Worm (Caenorhabditis elegans) whole organism, L2 larva: Measurements from ENCODE around the gene ZK180.7.

Source experiments
- aly-2 ChIP-seq: fragments of 150-350 bp; optimal IDR thresholded peaks from 2 replicates; lab custom pipeline; 2014; ENCODE audit warnings: missing biosample characterization, missing genetic modification characterization
- ama-1 ChIP-seq: fragments of 150-350 bp; optimal IDR thresholded peaks from 2 replicates; lab custom pipeline; 2018; ENCODE audit warnings: inconsistent platforms
- ceh-16 ChIP-seq: fragments of 150-350 bp; optimal IDR thresholded peaks from 2 replicates; lab custom pipeline; 2014; ENCODE audit warnings: missing biosample characterization, missing genetic modification characterization
- ceh-82 ChIP-seq: fragments of 150-350 bp; optimal IDR thresholded peaks from 2 replicates; lab custom pipeline; 2014; ENCODE audit warnings: missing biosample characterization, missing genetic modification characterization
- elt-3 ChIP-seq: sonication (generic microtip); optimal IDR thresholded peaks from 2 replicates; lab custom pipeline; 2017; ENCODE audit warnings: missing biosample characterization, missing genetic modification characterization
- fos-1 ChIP-seq: fragments of 150-350 bp; optimal IDR thresholded peaks from 2 replicates; lab custom pipeline; 2014; ENCODE audit warnings: missing biosample characterization, missing genetic modification characterization
- lin-11 ChIP-seq: fragments of 150-350 bp; sonication (generic microtip); optimal IDR thresholded peaks from 2 replicates; lab custom pipeline; 2014; ENCODE audit warnings: missing biosample characterization, missing genetic modification characterization, inconsistent platforms, mixed read lengths
- lin-39 ChIP-seq: fragments of 150-350 bp; optimal IDR thresholded peaks from 2 replicates; lab custom pipeline; 2014; ENCODE audit warnings: missing biosample characterization, missing genetic modification reagents, missing genetic modification characterization
- lsy-2 ChIP-seq, 2 experiments: fragments of 150-350 bp in 1 of 2; sonication (generic microtip) in 1 of 2; optimal IDR thresholded peaks; 2 replicates each; lab custom pipeline; 2014 to 2017; ENCODE audit warnings: missing biosample characterization in 2 of 2, missing genetic modification characterization in 2 of 2
- nhr-10 ChIP-seq: sonication (generic microtip); optimal IDR thresholded peaks from 2 replicates; lab custom pipeline; 2017; ENCODE audit warnings: missing biosample characterization, missing genetic modification characterization
- nhr-12 ChIP-seq: fragments of 150-350 bp; optimal IDR thresholded peaks from 2 replicates; lab custom pipeline; 2014; ENCODE audit warnings: missing biosample characterization, missing genetic modification characterization
- nhr-23 ChIP-seq: fragments of 150-350 bp; optimal IDR thresholded peaks from 2 replicates; lab custom pipeline; 2014; ENCODE audit warnings: missing biosample characterization, missing genetic modification reagents, missing genetic modification characterization
- peb-1 ChIP-seq: fragments of 150-350 bp; optimal IDR thresholded peaks from 2 replicates; lab custom pipeline; 2014; ENCODE audit warnings: missing biosample characterization, missing genetic modification characterization
- sem-4 ChIP-seq: fragments of 150-350 bp; optimal IDR thresholded peaks from 2 replicates; lab custom pipeline; 2014; ENCODE audit warnings: missing biosample characterization, missing genetic modification reagents, missing genetic modification characterization

ce11 chrIV:4468046-4468727 is 22.2 kb upstream of the ZK180.7 start:
- TF ChIP-seq fos-1 (tag; lab: Kevin White, UChicago), result no peak
- peak in 1 of 2 experiments; percentile 37 for TF ChIP-seq lsy-2 (tag; optimal IDR thresholded peaks at IDR 0.05; lab: Kevin White, UChicago)
- TF ChIP-seq nhr-10, result no peak
- TF ChIP-seq ama-1 (lab: Kevin White, UChicago), result peak; percentile 97
- TF ChIP-seq nhr-23 (tag; lab: Kevin White, UChicago), result no peak
- TF ChIP-seq lin-11 (tag; lab: Kevin White, UChicago), result no peak
- TF ChIP-seq ceh-16 (tag; lab: Kevin White, UChicago), result no peak
- no peak for TF ChIP-seq elt-3 (tag; lab: Kevin White, UChicago)
- no peak for TF ChIP-seq lin-39 (tag; lab: Kevin White, UChicago)
- no peak for TF ChIP-seq nhr-12 (tag; lab: Kevin White, UChicago)
- no peak for TF ChIP-seq aly-2 (tag; lab: Kevin White, UChicago)
- TF ChIP-seq sem-4, result peak; percentile 36
- no peak for TF ChIP-seq ceh-82 (tag; lab: Kevin White, UChicago)
- no peak for TF ChIP-seq peb-1 (tag; lab: Kevin White, UChicago)
